Fruit fly (Drosophila melanogaster) whole organism, wandering third instar larva: Measurements from ENCODE around the gene CG3529.

ENCODE experiments used
- Abd-B ChIP-seq: fragments of >200 bp; optimal IDR thresholded peaks from 2 replicates; lab custom pipeline; 2017; ENCODE audit warnings: missing biosample characterization, missing genetic modification characterization
- CG32264 ChIP-seq: fragments of 200-800 bp; sonication (Bioruptor generic); optimal IDR thresholded peaks from 2 replicates; lab custom pipeline; 2016; ENCODE audit warnings: missing biosample characterization, missing genetic modification characterization
- CG9705 ChIP-seq: fragments of 200-800 bp; sonication (Bioruptor generic); optimal IDR thresholded peaks from 2 replicates; lab custom pipeline; 2018; ENCODE audit warnings: missing biosample characterization, mild to moderate bottlenecking, missing genetic modification characterization
- CrebA ChIP-seq: fragments of 200-800 bp; sonication (Bioruptor generic); optimal IDR thresholded peaks from 2 replicates; lab custom pipeline; 2016; ENCODE audit warnings: missing biosample characterization, mild to moderate bottlenecking, missing genetic modification characterization, borderline replicate concordance
- Dfd ChIP-seq: fragments of >200 bp; optimal IDR thresholded peaks from 2 replicates; lab custom pipeline; 2017; ENCODE audit warnings: missing biosample characterization, missing genetic modification characterization
- Dif ChIP-seq: fragments of 200-275, 200-300 bp; sonication (Bioruptor generic); optimal IDR thresholded peaks from 2 replicates; lab custom pipeline; 2018; ENCODE audit warnings: missing biosample characterization, missing genetic modification characterization; ENCODE audit not compliant: partially characterized antibody
- GATAd ChIP-seq: sonication (Bioruptor generic); optimal IDR thresholded peaks from 2 replicates; lab custom pipeline; 2016; ENCODE audit warnings: missing biosample characterization, missing genetic modification characterization
- HLH106 ChIP-seq: fragments of 200-800 bp; optimal IDR thresholded peaks from 3 replicates; lab custom pipeline; 2019; ENCODE audit warnings: missing biosample characterization, mild to moderate bottlenecking, missing genetic modification characterization, moderate library complexity
- Hnf4 ChIP-seq: fragments of 200-800 bp; sonication (Bioruptor generic); optimal IDR thresholded peaks from 2 replicates; lab custom pipeline; 2016; ENCODE audit warnings: missing biosample characterization, mild to moderate bottlenecking, missing genetic modification characterization
- Hr78 ChIP-seq: fragments of >200 bp; optimal IDR thresholded peaks from 2 replicates; lab custom pipeline; 2017; ENCODE audit warnings: missing biosample characterization, missing genetic modification characterization
- Hr83 ChIP-seq: fragments of 200-300 bp; sonication (Bioruptor generic); optimal IDR thresholded peaks from 2 replicates; lab custom pipeline; 2016; ENCODE audit warnings: missing biosample characterization, mild to moderate bottlenecking, missing genetic modification characterization, moderate library complexity; ENCODE audit not compliant: poor library complexity, severe bottlenecking
- Jra ChIP-seq: sonication (Bioruptor generic); optimal IDR thresholded peaks from 2 replicates; lab custom pipeline; 2016; ENCODE audit warnings: missing biosample characterization, missing genetic modification characterization
- Mio ChIP-seq: sonication (Bioruptor generic); optimal IDR thresholded peaks from 2 replicates; lab custom pipeline; 2016; ENCODE audit warnings: missing biosample characterization, missing genetic modification characterization
- Myc ChIP-seq: fragments of >200 bp; optimal IDR thresholded peaks from 2 replicates; lab custom pipeline; 2017
- N ChIP-seq: fragments of >200 bp; optimal IDR thresholded peaks from 2 replicates; lab custom pipeline; 2018; ENCODE audit warnings: missing biosample characterization, missing external identifiers, missing genetic modification characterization
- OdsH ChIP-seq: fragments of 200-800 bp; sonication (Bioruptor generic); optimal IDR thresholded peaks from 2 replicates; lab custom pipeline; 2016; ENCODE audit warnings: missing biosample characterization, mild to moderate bottlenecking, missing genetic modification characterization
- Rel ChIP-seq, 2 experiments: fragments of 200-800 bp; sonication (Bioruptor generic) in 1 of 2; optimal IDR thresholded peaks; 2 replicates in 1 of 2; 3 replicates in 1 of 2; lab custom pipeline; 2016 to 2019; ENCODE audit warnings: mild to moderate bottlenecking in 2 of 2, missing biosample characterization in 2 of 2, missing genetic modification characterization in 2 of 2, moderate library complexity in 1 of 2
- Sp1 ChIP-seq: fragments of 200-800 bp; sonication (Bioruptor generic); optimal IDR thresholded peaks from 3 replicates; lab custom pipeline; 2019; ENCODE audit warnings: missing biosample characterization, mild to moderate bottlenecking, missing genetic modification characterization, moderate library complexity
- Vsx2 ChIP-seq: fragments of 200-300, 225-300 bp; sonication (Bioruptor generic); optimal IDR thresholded peaks from 2 replicates; lab custom pipeline; 2018; ENCODE audit warnings: missing biosample characterization, missing genetic modification characterization; ENCODE audit not compliant: partially characterized antibody
- br ChIP-seq: fragments of 200-800 bp; sonication (Bioruptor generic); optimal IDR thresholded peaks from 2 replicates; lab custom pipeline; 2016; ENCODE audit warnings: missing biosample characterization, missing genetic modification characterization
- brk ChIP-seq: fragments of 200-800 bp; sonication (Bioruptor generic); optimal IDR thresholded peaks from 2 replicates; lab custom pipeline; 2016; ENCODE audit warnings: missing biosample characterization, mild to moderate bottlenecking, missing genetic modification characterization
- dl ChIP-seq, 2 experiments: fragments of 175-275, 200-275 bp in 1 of 2; fragments of 200-275 bp in 1 of 2; sonication (Bioruptor generic); optimal IDR thresholded peaks; lab custom pipeline; 2018; ENCODE audit warnings: mild to moderate bottlenecking in 2 of 2, missing biosample characterization in 2 of 2, missing genetic modification characterization in 2 of 2, moderate library complexity in 2 of 2; ENCODE audit not compliant: partially characterized antibody in 2 of 2, insufficient read depth in 1 of 2
- dmrt93B ChIP-seq: fragments of 200-800 bp; sonication (Bioruptor generic); optimal IDR thresholded peaks from 2 replicates; lab custom pipeline; 2018; ENCODE audit warnings: missing biosample characterization, mild to moderate bottlenecking, missing genetic modification characterization
- dsf ChIP-seq: sonication (Bioruptor generic); optimal IDR thresholded peaks from 2 replicates; lab custom pipeline; 2016; ENCODE audit warnings: missing biosample characterization, missing genetic modification characterization, borderline replicate concordance
- ey ChIP-seq: fragments of 200-800 bp; sonication (Bioruptor generic); optimal IDR thresholded peaks from 2 replicates; lab custom pipeline; 2016; ENCODE audit warnings: missing biosample characterization, missing genetic modification characterization
- foxo ChIP-seq, 2 experiments: fragments of 200-800 bp; sonication (Bioruptor generic); optimal IDR thresholded peaks; 2 replicates in 1 of 2; 3 replicates in 1 of 2; lab custom pipeline; 2016 to 2017; ENCODE audit warnings: missing biosample characterization in 2 of 2, missing genetic modification characterization in 2 of 2
- fru ChIP-seq: fragments of 200-800 bp; sonication (Bioruptor generic); optimal IDR thresholded peaks from 3 replicates; lab custom pipeline; 2016; ENCODE audit warnings: missing biosample characterization, mild to moderate bottlenecking, missing genetic modification characterization
- h ChIP-seq: fragments of 200-800 bp; sonication (Bioruptor generic); optimal IDR thresholded peaks from 3 replicates; lab custom pipeline; 2016; ENCODE audit warnings: missing biosample characterization, mild to moderate bottlenecking, missing genetic modification characterization
- jim ChIP-seq: fragments of 175-275, 200-325 bp; sonication (Bioruptor generic); optimal IDR thresholded peaks from 2 replicates; lab custom pipeline; 2016; ENCODE audit warnings: missing biosample characterization, mild to moderate bottlenecking, missing genetic modification characterization
- lola ChIP-seq: fragments of >200 bp; optimal IDR thresholded peaks from 2 replicates; lab custom pipeline; 2017; ENCODE audit warnings: missing biosample characterization, missing genetic modification characterization
- pan ChIP-seq: fragments of >200 bp; optimal IDR thresholded peaks from 2 replicates; lab custom pipeline; 2017
- psq ChIP-seq: fragments of 200-800 bp; sonication (Bioruptor generic); optimal IDR thresholded peaks from 3 replicates; lab custom pipeline; 2017; ENCODE audit warnings: missing biosample characterization, mild to moderate bottlenecking, missing genetic modification characterization, moderate library complexity
- rgr ChIP-seq: fragments of 200-800 bp; sonication (Bioruptor generic); optimal IDR thresholded peaks from 3 replicates; lab custom pipeline; 2016; ENCODE audit warnings: missing biosample characterization, mild to moderate bottlenecking, missing genetic modification characterization
- sage ChIP-seq: fragments of 200-800 bp; sonication (Bioruptor generic); optimal IDR thresholded peaks from 2 replicates; lab custom pipeline; 2016; ENCODE audit warnings: missing biosample characterization, mild to moderate bottlenecking, missing genetic modification characterization
- sv ChIP-seq: fragments of 200-800 bp; sonication (Bioruptor generic); optimal IDR thresholded peaks from 3 replicates; lab custom pipeline; 2016; ENCODE audit warnings: missing biosample characterization, missing genetic modification characterization
- tai ChIP-seq: sonication (Bioruptor generic); optimal IDR thresholded peaks from 2 replicates; lab custom pipeline; 2016; ENCODE audit warnings: missing biosample characterization, missing genetic modification characterization
- usp ChIP-seq: fragments of >200 bp; optimal IDR thresholded peaks from 2 replicates; lab custom pipeline; 2017; ENCODE audit warnings: missing biosample characterization, missing genetic modification characterization
- woc ChIP-seq: sonication (Bioruptor generic); optimal IDR thresholded peaks from 2 replicates; lab custom pipeline; 2016; ENCODE audit warnings: missing biosample characterization, mild to moderate bottlenecking, missing genetic modification characterization

CG3529 gene

DNA sequence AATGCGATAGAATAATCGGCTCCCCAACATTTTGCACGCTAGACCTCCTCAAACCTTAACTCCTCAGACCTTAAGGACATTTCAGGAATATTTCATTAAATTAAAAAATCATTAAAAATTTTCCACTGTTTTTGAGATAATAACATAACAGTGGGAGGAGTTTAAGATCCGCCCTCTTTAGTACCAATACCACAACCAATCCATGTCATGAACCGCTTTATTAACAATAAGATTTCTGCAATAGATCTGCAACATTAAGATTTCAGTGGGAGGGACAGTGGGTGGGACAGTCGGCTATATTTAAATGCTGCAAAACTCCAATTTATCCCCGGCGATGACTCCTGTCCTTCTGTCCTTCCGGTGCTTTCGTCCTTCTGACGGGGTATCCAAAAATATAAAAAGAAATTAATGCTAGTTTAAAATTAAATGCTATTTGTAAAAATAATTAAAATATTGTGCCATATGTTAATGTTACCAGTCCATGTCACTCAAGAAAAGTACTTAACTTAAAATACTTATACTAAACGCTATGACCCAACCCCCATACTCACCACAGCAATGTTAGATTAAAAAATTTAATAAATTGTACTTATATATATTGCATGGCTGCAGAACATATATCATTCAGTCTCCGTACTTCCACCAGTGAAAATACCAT, 3.9 kb upstream of the CG3529 start, which contains the start of gene Srg3:
TSS of gene Srg3 (plus strand) at position 608 of the 658 bp plus-strand sequence.
- no peak for TF ChIP-seq psq (GFP tag; lab: Kevin White, UChicago)
- TF ChIP-seq GATAd (GFP tag; lab: Kevin White, UChicago): no peak
- TF ChIP-seq pan: no peak
- no peak for TF ChIP-seq foxo (GFP tag; optimal IDR thresholded peaks at IDR 0.05; lab: Kevin White, UChicago)
- no peak for TF ChIP-seq lola (GFP tag; lab: Kevin White, UChicago)
- TF ChIP-seq sage (GFP tag; lab: Kevin White, UChicago): no peak
- TF ChIP-seq Jra: no peak
- no peak for TF ChIP-seq tai (GFP tag; lab: Kevin White, UChicago)
- no peak for TF ChIP-seq Myc (lab: Kevin White, UChicago)
- no peak for TF ChIP-seq Dif (GFP tag; lab: Kevin White, UChicago)
- no peak for TF ChIP-seq Sp1 (GFP tag; lab: Kevin White, UChicago)

DNA sequence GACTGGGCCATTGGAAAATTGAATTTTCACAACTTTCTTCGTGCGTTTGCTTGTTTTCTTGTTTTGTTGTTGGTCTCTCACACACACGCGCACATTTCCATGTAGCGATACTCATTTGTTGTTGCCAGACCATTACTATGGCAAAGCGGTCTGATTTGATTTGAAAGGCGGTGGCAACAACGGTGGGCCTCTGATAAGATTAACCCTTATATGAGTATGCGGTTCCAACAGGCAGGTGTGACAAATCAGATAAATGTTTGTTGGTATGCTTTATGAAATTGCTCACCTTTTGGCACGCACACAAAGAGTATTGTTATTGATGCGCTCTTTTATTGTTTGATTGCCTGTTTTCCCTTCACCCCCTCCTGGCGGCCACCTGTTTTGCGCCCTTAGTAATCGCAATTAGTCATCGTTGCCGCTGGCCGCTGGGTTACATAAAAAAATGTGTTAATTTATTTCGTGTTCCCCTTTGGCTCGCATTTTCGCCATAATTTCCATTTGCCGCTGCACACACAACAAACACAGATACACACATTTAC, 644 bp downstream of the CG3529 start:
- peak; percentile 49 for TF ChIP-seq fru
- peak; percentile 12 to 61 for TF ChIP-seq foxo (GFP tag; optimal IDR thresholded peaks at IDR 0.05; lab: Kevin White, UChicago)
- TF ChIP-seq ey (GFP tag; lab: Kevin White, UChicago): peak; percentile 26
- TF ChIP-seq Sp1 (GFP tag; lab: Kevin White, UChicago): no peak
- TF ChIP-seq h: peak; percentile 45
- TF ChIP-seq OdsH (GFP tag; lab: Kevin White, UChicago): no peak
- TF ChIP-seq Hnf4: peak; percentile 16
- TF ChIP-seq psq (GFP tag; lab: Kevin White, UChicago): peak; percentile 62
- TF ChIP-seq Myc (lab: Kevin White, UChicago): no peak
- peak; percentile 25 for TF ChIP-seq br
- no peak for TF ChIP-seq woc (GFP tag; lab: Kevin White, UChicago)
- TF ChIP-seq, all 38 proteins: peak for 7

DNA sequence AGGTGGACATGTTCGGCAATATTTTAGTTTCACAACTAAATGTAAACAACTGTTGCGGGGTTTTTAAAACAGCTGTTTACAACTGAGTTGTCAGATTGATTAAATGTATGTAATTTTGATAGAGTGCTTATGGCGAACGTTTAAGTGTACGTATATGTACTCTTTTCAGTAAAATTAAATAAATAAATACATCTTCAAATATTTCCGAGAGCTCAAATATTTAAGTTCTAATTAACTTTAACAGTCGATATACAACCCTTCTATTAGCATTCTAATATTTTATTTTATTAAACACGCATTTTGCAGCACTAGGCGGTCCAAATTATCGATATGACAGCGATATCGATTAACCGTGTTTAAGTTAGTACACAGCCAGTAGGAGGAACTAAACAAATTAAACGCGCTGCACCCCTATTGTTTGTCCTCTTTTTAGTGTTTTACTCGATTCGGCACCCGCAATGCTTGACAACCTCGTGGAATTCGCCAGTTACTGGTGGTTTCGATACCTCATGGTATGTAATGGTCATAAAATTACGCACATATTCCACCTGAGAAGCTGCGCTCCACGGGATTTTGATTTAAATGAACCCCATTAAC, 5.0 kb downstream of the CG3529 start, which contains the start of the genes CG3448 and ghi:
TSS of gene CG3448 (minus strand) at position 51 of the 597 bp plus-strand sequence.
TSS of gene ghi (plus strand) at position 355 of the 597 bp plus-strand sequence.
- TF ChIP-seq GATAd (GFP tag; lab: Kevin White, UChicago) (no peak), pan (no peak), Vsx2 (GFP tag; lab: Kevin White, UChicago) (no peak), h (peak; percentile 84), dmrt93B (GFP tag; lab: Kevin White, UChicago) (no peak), psq (GFP tag; lab: Kevin White, UChicago) (peak; percentile 42), dsf (GFP tag; lab: Kevin White, UChicago) (peak; percentile 32), br (peak; percentile 69), CrebA (GFP tag; lab: Kevin White, UChicago) (no peak), dl (GFP tag; optimal IDR thresholded peaks at IDR 0.05; lab: Kevin White, UChicago; ENCODE audit: insufficient read depth in 1 of 2, partially characterized antibody in 2 of 2) (no peak), Hr83 (GFP tag; lab: Kevin White, UChicago) (no peak), fru (peak; percentile 83), lola (GFP tag; lab: Kevin White, UChicago) (no peak), rgr (GFP tag; lab: Kevin White, UChicago) (peak; percentile 67), CG9705 (peak; percentile 69), Hr78 (GFP tag; lab: Kevin White, UChicago) (no peak), Jra (peak; percentile 58), CG32264 (GFP tag; lab: Kevin White, UChicago) (peak; percentile 23), Rel (GFP tag; optimal IDR thresholded peaks at IDR 0.05; lab: Kevin White, UChicago) (no peak), Rel (tag; optimal IDR thresholded peaks at IDR 0.05; lab: Kevin White, UChicago) (peak; percentile 76), OdsH (GFP tag; lab: Kevin White, UChicago) (peak; percentile 6), Hnf4 (peak; percentile 71), brk (no peak), HLH106 (tag; lab: Kevin White, UChicago) (peak; percentile 78), sage (GFP tag; lab: Kevin White, UChicago) (peak; percentile 75), Dfd (GFP tag; lab: Kevin White, UChicago) (no peak), usp (GFP tag; lab: Kevin White, UChicago) (no peak), ey (GFP tag; lab: Kevin White, UChicago) (peak; percentile 43), Abd-B (GFP tag; lab: Kevin White, UChicago) (no peak), jim (GFP tag; lab: Kevin White, UChicago) (no peak), Myc (lab: Kevin White, UChicago) (peak; percentile 15), N (GFP tag; lab: Kevin White, UChicago) (no peak), tai (GFP tag; lab: Kevin White, UChicago) (no peak), Mio (GFP tag; lab: Kevin White, UChicago) (no peak), Dif (GFP tag; lab: Kevin White, UChicago) (no peak), sv (GFP tag; lab: Kevin White, UChicago) (peak; percentile 4), foxo (GFP tag; optimal IDR thresholded peaks at IDR 0.05; lab: Kevin White, UChicago) (peak in 1 of 2 experiments; percentile 80), woc (GFP tag; lab: Kevin White, UChicago) (peak; percentile 69), Sp1 (GFP tag; lab: Kevin White, UChicago) (peak; percentile 76)
